Worm (Caenorhabditis elegans) whole organism, young adult: ENCODE results near the gene srw-141.
"Not testable (repeated sequence)": the region's sequence is repeated elsewhere in the genome, so short reads cannot be mapped to it uniquely, and the experiment has no call there.

ENCODE experiments used
- B0261.1 ChIP-seq: sonication (generic microtip); optimal IDR thresholded peaks from 2 replicates; lab custom pipeline; 2016; ENCODE audit warnings: mild to moderate bottlenecking, missing genetic modification characterization, moderate library complexity, missing compliant biosample characterization
- F10E7.11 ChIP-seq: sonication (generic microtip); optimal IDR thresholded peaks from 2 replicates; lab custom pipeline; 2017; ENCODE audit warnings: mild to moderate bottlenecking, missing genetic modification characterization, moderate library complexity, missing compliant biosample characterization
- F22D6.2 ChIP-seq: sonication (generic microtip); optimal IDR thresholded peaks from 2 replicates; lab custom pipeline; 2016; ENCODE audit warnings: mild to moderate bottlenecking, missing genetic modification characterization, missing compliant biosample characterization
- K11D2.4 ChIP-seq: fragments of 200-800 bp; sonication (Bioruptor generic); IDR thresholded peaks from 2 replicates; pipeline ENCODE4 v1.3.6; 2022; ENCODE audit warnings: missing genetic modification reagents, missing genetic modification characterization, missing compliant biosample characterization
- T07F8.4 ChIP-seq: sonication (generic microtip); optimal IDR thresholded peaks from 2 replicates; lab custom pipeline; 2016; ENCODE audit warnings: mild to moderate bottlenecking, missing genetic modification characterization, moderate library complexity, missing compliant biosample characterization
- Y56A3A.18 ChIP-seq: fragments of 200-800 bp; sonication (Bioruptor generic); IDR thresholded peaks from 2 replicates; pipeline ENCODE4 v1.3.6; 2022; ENCODE audit warnings: missing genetic modification reagents, missing genetic modification characterization, missing compliant biosample characterization
- ZK185.1 ChIP-seq: sonication (generic microtip); optimal IDR thresholded peaks from 2 replicates; lab custom pipeline; 2016; ENCODE audit warnings: mild to moderate bottlenecking, missing genetic modification characterization, missing compliant biosample characterization; ENCODE audit not compliant: poor library complexity, severe bottlenecking
- cebp-1 ChIP-seq, 2 experiments: fragments of 200-800 bp in 1 of 2; sonication (Bioruptor generic) in 1 of 2; sonication (generic microtip) in 1 of 2; IDR thresholded peaks in 1 of 2; optimal IDR thresholded peaks in 1 of 2; 2 replicates each; pipeline versions ENCODE4 v1.3.6 to Lab custom; 2017 to 2022; ENCODE audit warnings: missing compliant biosample characterization in 2 of 2, missing genetic modification characterization in 2 of 2, mild to moderate bottlenecking in 1 of 2, missing genetic modification reagents in 1 of 2, moderate library complexity in 1 of 2
- ceh-100 ChIP-seq: fragments of 200-800 bp; sonication (Bioruptor generic); IDR thresholded peaks from 2 replicates; pipeline ENCODE4 v1.3.6; 2022; ENCODE audit warnings: missing genetic modification reagents, missing genetic modification characterization, missing compliant biosample characterization
- ceh-27 ChIP-seq: fragments of 200-800 bp; sonication (Bioruptor generic); optimal IDR thresholded peaks from 2 replicates; lab custom pipeline; 2018; ENCODE audit warnings: mild to moderate bottlenecking, missing genetic modification characterization, moderate library complexity, missing compliant biosample characterization
- ceh-79 ChIP-seq: sonication (generic microtip); optimal IDR thresholded peaks from 2 replicates; lab custom pipeline; 2017; ENCODE audit warnings: mild to moderate bottlenecking, missing genetic modification characterization, missing compliant biosample characterization
- ceh-91 ChIP-seq: fragments of 200-800 bp; sonication (Bioruptor generic); IDR thresholded peaks from 2 replicates; pipeline ENCODE4 v1.3.6; 2022; ENCODE audit warnings: missing genetic modification reagents, missing genetic modification characterization, missing compliant biosample characterization
- egl-44 ChIP-seq: fragments of 200-800 bp; sonication (Bioruptor generic); IDR thresholded peaks from 2 replicates; pipeline ENCODE4 v1.3.6; 2022; ENCODE audit warnings: missing genetic modification reagents, missing genetic modification characterization, missing compliant biosample characterization
- ekl-4 ChIP-seq: fragments of 200-800 bp; sonication (Bioruptor generic); IDR thresholded peaks from 2 replicates; pipeline ENCODE4 v1.3.6; 2022; ENCODE audit warnings: missing genetic modification reagents, missing genetic modification characterization, missing compliant biosample characterization
- ets-4 ChIP-seq: fragments of 200-800 bp; sonication (Bioruptor generic); optimal IDR thresholded peaks from 2 replicates; lab custom pipeline; 2018; ENCODE audit warnings: mild to moderate bottlenecking, missing genetic modification characterization, missing compliant biosample characterization
- fkh-3 ChIP-seq: sonication (generic microtip); optimal IDR thresholded peaks from 2 replicates; lab custom pipeline; 2016; ENCODE audit warnings: mild to moderate bottlenecking, missing genetic modification characterization, missing compliant biosample characterization
- lag-1 ChIP-seq: fragments of 200-800 bp; sonication (Bioruptor generic); IDR thresholded peaks from 2 replicates; pipeline ENCODE4 v1.3.6; 2022; ENCODE audit warnings: missing genetic modification reagents, missing genetic modification characterization, missing compliant biosample characterization
- lin-54 ChIP-seq: fragments of 200-800 bp; sonication (Bioruptor generic); optimal IDR thresholded peaks from 2 replicates; lab custom pipeline; 2018; ENCODE audit warnings: mild to moderate bottlenecking, missing genetic modification characterization, missing compliant biosample characterization
- lsy-27 ChIP-seq: sonication (generic microtip); optimal IDR thresholded peaks from 2 replicates; lab custom pipeline; 2017; ENCODE audit warnings: missing genetic modification characterization, mild to moderate bottlenecking, missing compliant biosample characterization, antibody characterized with exemption, missing genotype, borderline replicate concordance; ENCODE audit not compliant: insufficient read depth
- mes-4 ChIP-seq: sonication (generic microtip); optimal IDR thresholded peaks from 2 replicates; lab custom pipeline; 2016; ENCODE audit warnings: missing genotype, missing genetic modification characterization, missing compliant biosample characterization
- nfya-2 ChIP-seq: fragments of 200-800 bp; sonication (Bioruptor generic); IDR thresholded peaks from 2 replicates; pipeline ENCODE4 v1.3.6; 2022; ENCODE audit warnings: missing genetic modification reagents, missing genetic modification characterization, missing compliant biosample characterization
- nhr-120 ChIP-seq: fragments of 200-800 bp; sonication (Bioruptor generic); IDR thresholded peaks from 2 replicates; pipeline ENCODE4 v1.3.6; 2022; ENCODE audit warnings: missing genetic modification characterization, missing compliant biosample characterization
- nhr-80 ChIP-seq: sonication (generic microtip); optimal IDR thresholded peaks from 2 replicates; lab custom pipeline; 2016; ENCODE audit warnings: missing genetic modification characterization, missing compliant biosample characterization
- rcor-1 ChIP-seq: fragments of 200-800 bp; sonication (Bioruptor generic); IDR thresholded peaks from 2 replicates; pipeline ENCODE4 v1.3.6; 2022; ENCODE audit warnings: missing genetic modification reagents, missing genetic modification characterization, missing compliant biosample characterization
- rpc-1 ChIP-seq, 2 experiments: fragments of 150-350 bp in 1 of 2; sonication (generic microtip) in 1 of 2; optimal IDR thresholded peaks; 2 replicates each; lab custom pipeline; 2014 to 2018; ENCODE audit warnings: missing biosample characterization in 1 of 2, missing genetic modification characterization in 1 of 2, missing genetic modification reagents in 1 of 2, missing genotype in 1 of 2
- sea-2 ChIP-seq: fragments of 200-800 bp; sonication (Bioruptor generic); IDR thresholded peaks from 2 replicates; pipeline ENCODE4 v1.3.6; 2022; ENCODE audit warnings: missing genetic modification characterization, missing compliant biosample characterization
- snpc-1.1 ChIP-seq: sonication (generic microtip); optimal IDR thresholded peaks from 2 replicates; lab custom pipeline; 2017; ENCODE audit warnings: missing genetic modification characterization, mild to moderate bottlenecking, missing compliant biosample characterization, antibody characterized with exemption, moderate library complexity, missing genotype, missing genetic modification reagents; ENCODE audit not compliant: insufficient read depth
- snpc-3.4 ChIP-seq: sonication (generic microtip); optimal IDR thresholded peaks from 2 replicates; lab custom pipeline; 2017; ENCODE audit warnings: missing genetic modification characterization, mild to moderate bottlenecking, missing compliant biosample characterization, antibody characterized with exemption, moderate library complexity, missing genotype, missing genetic modification reagents
- snpc-4 ChIP-seq, 5 experiments: fragments of 150-350 bp in 1 of 5; sonication (generic microtip) in 4 of 5; optimal IDR thresholded peaks; 2 replicates each; lab custom pipeline; 2014 to 2018; ENCODE audit warnings: missing genetic modification characterization in 5 of 5, missing biosample characterization in 3 of 5, antibody characterized with exemption in 2 of 5, mild to moderate bottlenecking in 2 of 5, missing compliant biosample characterization in 2 of 5, missing genotype in 2 of 5, moderate library complexity in 2 of 5, missing genetic modification reagents in 1 of 5
- unc-62 ChIP-seq: fragments of 150-350 bp; optimal IDR thresholded peaks from 2 replicates; lab custom pipeline; 2014; ENCODE audit warnings: missing biosample characterization, missing genetic modification reagents, missing genetic modification characterization
- zfh-2 ChIP-seq: fragments of 200-800 bp; sonication (Bioruptor generic); conservative IDR thresholded peaks from 2 replicates; pipeline ENCODE4 v1.3.6; 2022; ENCODE audit warnings: missing genetic modification reagents, missing genetic modification characterization, missing compliant biosample characterization
- ztf-28 ChIP-seq: fragments of 200-800 bp; sonication (Bioruptor generic); IDR thresholded peaks from 2 replicates; pipeline ENCODE4 v1.3.6; 2022; ENCODE audit warnings: missing genetic modification reagents, missing genetic modification characterization, missing compliant biosample characterization
- ztf-3 ChIP-seq: fragments of 200-800 bp; sonication (Bioruptor generic); optimal IDR thresholded peaks from 2 replicates; lab custom pipeline; 2018; ENCODE audit warnings: mild to moderate bottlenecking, missing genetic modification characterization, missing compliant biosample characterization

The srw-141 gene

ce11 chrV:2979978-2980377 lies 41.6 kb upstream of the srw-141 start, which contains the start of gene srw-118:
srw-118 (minus strand) TSS chrV:2980078.
- TF ChIP-seq ztf-3 (GFP tag; lab: Kevin White, UChicago): no peak
- TF ChIP-seq T07F8.4 (tag; lab: Kevin White, UChicago): no peak
- no peak for TF ChIP-seq ceh-79 (tag; lab: Kevin White, UChicago)

DNA sequence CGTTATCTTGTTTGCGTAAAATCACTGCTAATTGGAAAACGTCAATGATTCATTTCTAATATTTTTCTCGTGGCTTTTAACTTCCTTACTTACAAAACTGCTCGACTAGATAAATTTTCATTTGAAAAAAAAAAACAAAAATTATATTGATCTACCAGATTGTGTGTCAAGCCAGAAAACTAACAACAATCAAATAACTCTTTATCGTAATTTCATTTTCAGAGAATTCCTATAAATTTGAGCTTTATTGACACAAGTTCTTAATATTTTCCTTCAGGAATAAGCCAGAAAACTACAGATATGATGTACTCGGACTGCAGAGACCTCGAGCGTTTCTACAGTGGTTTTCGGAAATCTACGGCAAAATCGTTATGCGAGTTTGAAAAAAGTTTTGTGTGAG lies 37.9 kb upstream of the srw-141 start, which contains the start of gene srw-124:
TSS of gene srw-124 (plus strand) at position 301 of the 400 bp plus-strand sequence.
- TF ChIP-seq ceh-27: no peak
- no peak for TF ChIP-seq ekl-4 (GFP tag; lab: Robert Waterston, UW)
- no peak for TF ChIP-seq F10E7.11 (tag; lab: Kevin White, UChicago)
- TF ChIP-seq zfh-2 (GFP tag; lab: Robert Waterston, UW): no peak
- TF ChIP-seq nhr-120 (GFP tag; lab: Robert Waterston, UW): no peak
- no peak for TF ChIP-seq K11D2.4 (GFP tag; lab: Robert Waterston, UW)
- TF ChIP-seq lin-54 (GFP tag; lab: Kevin White, UChicago): no peak
- no peak for TF ChIP-seq lsy-27 (tag; lab: Kevin White, UChicago)
- TF ChIP-seq ZK185.1: no peak
- no peak for TF ChIP-seq sea-2
- TF ChIP-seq nhr-80 (tag; lab: Kevin White, UChicago): no peak
- TF ChIP-seq ceh-91: no peak

DNA sequence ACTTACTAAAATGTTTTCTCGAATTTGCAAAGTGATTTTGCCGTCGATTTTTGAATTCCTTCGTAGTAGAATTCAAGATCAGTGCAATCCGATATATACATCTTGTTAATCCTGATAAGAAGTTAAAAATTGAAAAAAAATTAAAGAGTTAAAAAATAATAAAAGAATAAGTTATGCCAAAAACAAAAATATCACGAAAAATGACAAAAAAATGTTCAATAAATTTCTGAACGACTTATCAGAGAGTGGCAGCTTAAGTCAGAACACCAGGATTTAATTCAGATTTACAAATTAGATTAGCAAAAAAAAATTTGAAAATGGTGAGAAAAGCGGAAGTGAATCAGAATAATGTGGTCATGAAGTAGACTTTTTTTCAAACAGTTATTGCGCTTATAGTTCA lies 36.9 kb upstream of the srw-141 start, which contains the start of gene srw-123:
TSS of gene srw-123 (minus strand) at position 101 of the 400 bp plus-strand sequence.
- not testable (repeated sequence) for TF ChIP-seq Y56A3A.18 (GFP tag; lab: Robert Waterston, UW); unc-62; ceh-27
- TF ChIP-seq, all 124 proteins: peak for 0; not testable (repeated sequence) for 124

ce11 chrV:2971307-2971999 lies 33.1 kb upstream of the srw-141 start, which contains the start of gene srw-129:
srw-129 (plus strand) TSS chrV:2971949.
- TF ChIP-seq fkh-3 (tag; lab: Kevin White, UChicago): no peak
- TF ChIP-seq snpc-1.1: peak; percentile 84
- TF ChIP-seq ztf-28 (GFP tag; lab: Robert Waterston, UW): no peak
- no peak for TF ChIP-seq F22D6.2 (tag; lab: Kevin White, UChicago)
- TF ChIP-seq snpc-4 (GFP tag; optimal IDR thresholded peaks at IDR 0.05; lab: Kevin White, UChicago): no peak
- TF ChIP-seq snpc-4 (tag; optimal IDR thresholded peaks at IDR 0.05; lab: Kevin White, UChicago): peak in 3 of 4 experiments; percentile 51 to 95 (median 91)
- no peak for TF ChIP-seq rpc-1 (optimal IDR thresholded peaks at IDR 0.05; lab: Kevin White, UChicago)
- TF ChIP-seq rpc-1 (tag; optimal IDR thresholded peaks at IDR 0.05; lab: Kevin White, UChicago): peak; percentile 22
- no peak for TF ChIP-seq snpc-3.4 (tag; lab: Kevin White, UChicago)
- TF ChIP-seq rcor-1 (GFP tag; lab: Robert Waterston, UW): no peak

DNA sequence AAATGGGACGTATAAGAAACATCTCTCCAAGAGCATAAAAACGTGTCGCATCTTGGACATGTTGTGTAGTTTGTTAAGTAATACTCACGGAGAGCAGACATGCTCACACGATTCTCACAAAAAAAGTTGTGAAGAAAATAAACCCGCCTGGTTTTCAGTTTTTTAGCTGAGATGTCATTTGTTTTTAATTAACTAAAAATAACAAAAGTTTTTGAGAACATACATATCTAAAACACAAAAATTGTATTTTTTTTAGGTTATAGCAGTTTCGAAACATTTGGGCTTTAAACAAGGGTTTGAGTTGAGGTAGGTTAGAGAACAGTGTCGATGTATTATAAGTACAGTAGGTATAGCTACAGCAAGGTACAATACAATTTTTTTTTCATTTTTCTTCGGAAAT lies 26.4 kb upstream of the srw-141 start, which contains the start of gene srh-88:
TSS of gene srh-88 (minus strand) at position 101 of the 400 bp plus-strand sequence.
- TF ChIP-seq mes-4: no peak

DNA sequence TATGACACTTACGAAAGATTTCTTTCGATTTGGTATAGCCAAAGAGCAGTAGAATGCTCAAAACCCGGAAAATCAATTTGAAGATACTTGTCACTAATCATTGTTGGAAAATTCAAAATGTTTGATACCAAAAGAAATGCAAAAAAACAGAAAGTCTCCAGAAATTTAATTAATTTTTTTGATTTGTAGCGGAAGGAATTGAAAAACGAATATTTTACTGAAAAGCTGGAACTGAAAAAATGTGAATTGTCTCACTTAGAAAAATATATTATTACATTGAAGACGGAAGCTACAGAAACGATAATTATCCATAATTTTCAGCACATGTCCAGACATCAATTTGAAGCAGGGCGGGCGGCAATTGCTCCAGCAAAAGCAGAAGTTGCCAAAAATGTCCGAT lies 24.6 kb upstream of the srw-141 start, which contains the start of gene srw-138:
TSS of gene srw-138 (minus strand) at position 101 of the 400 bp plus-strand sequence.
- TF ChIP-seq nfya-2 (GFP tag; lab: Robert Waterston, UW) (no peak), ets-4 (GFP tag; lab: Kevin White, UChicago) (no peak), ceh-100 (no peak), egl-44 (GFP tag; lab: Robert Waterston, UW) (no peak), B0261.1 (tag; lab: Kevin White, UChicago) (no peak), cebp-1 (GFP tag; IDR thresholded peaks at IDR 0.05; lab: Robert Waterston, UW) (no peak), cebp-1 (tag; optimal IDR thresholded peaks at IDR 0.05; lab: Kevin White, UChicago) (no peak), lag-1 (GFP tag; lab: Robert Waterston, UW) (no peak)
